Fruit fly (Drosophila melanogaster) whole organism, embryonic: Measurements from ENCODE around the gene UBL3.
A peak's percentile ranks its signal among the peaks of the same experiment; 100 is the strongest.

Experiments
- Adf1 ChIP-seq: fragments of 200-800 bp; sonication (Bioruptor generic); IDR thresholded peaks from 2 replicates; pipeline ENCODE4 v1.3.6; 2022; ENCODE audit warnings: missing biosample characterization, missing genetic modification characterization
- B-H1 ChIP-seq: fragments of 200-800 bp; sonication (Bioruptor generic); IDR thresholded peaks from 3 replicates; pipeline ENCODE4 v1.3.6; 2022; ENCODE audit warnings: missing biosample characterization, missing genetic modification characterization
- B-H2 ChIP-seq: fragments of 200-800 bp; sonication (Bioruptor generic); optimal IDR thresholded peaks from 2 replicates; lab custom pipeline; 2018; ENCODE audit warnings: missing biosample characterization, mild to moderate bottlenecking, missing genetic modification characterization
- CG10543 ChIP-seq: fragments of 200-800 bp; sonication (Bioruptor generic); optimal IDR thresholded peaks from 3 replicates; lab custom pipeline; 2017; ENCODE audit warnings: missing biosample characterization, mild to moderate bottlenecking, missing genetic modification characterization, moderate library complexity
- CG10565 ChIP-seq: fragments of 200-800 bp; sonication (Bioruptor generic); optimal IDR thresholded peaks from 3 replicates; lab custom pipeline; 2016; ENCODE audit warnings: missing biosample characterization, mild to moderate bottlenecking, missing genetic modification characterization
- CG10654 ChIP-seq: fragments of 200-800 bp; sonication (Bioruptor generic); optimal IDR thresholded peaks from 2 replicates; lab custom pipeline; 2016; ENCODE audit warnings: missing biosample characterization, missing genetic modification characterization
- CG13287 ChIP-seq: fragments of 200-800 bp; sonication (Bioruptor generic); IDR thresholded peaks from 2 replicates; pipeline ENCODE4 v1.3.6; 2022; ENCODE audit warnings: missing biosample characterization, missing genetic modification characterization; ENCODE audit not compliant: partially characterized antibody
- CG14710 ChIP-seq: fragments of 200-800 bp; sonication (Bioruptor generic); optimal IDR thresholded peaks from 3 replicates; lab custom pipeline; 2019; ENCODE audit warnings: missing biosample characterization, mild to moderate bottlenecking, missing genetic modification characterization, moderate library complexity
- CG14860 ChIP-seq: fragments of 200-800 bp; sonication (Bioruptor generic); IDR thresholded peaks from 3 replicates; pipeline ENCODE4 v1.3.6; 2022; ENCODE audit warnings: missing biosample characterization, missing genetic modification characterization; ENCODE audit not compliant: partially characterized antibody
- CG1603 ChIP-seq: fragments of 200-800 bp; sonication (Bioruptor generic); optimal IDR thresholded peaks from 2 replicates; lab custom pipeline; 2019; ENCODE audit warnings: missing biosample characterization, mild to moderate bottlenecking, missing genetic modification characterization, moderate library complexity
- CG16815 ChIP-seq: fragments of 200-800 bp; sonication (Bioruptor generic); optimal IDR thresholded peaks from 3 replicates; lab custom pipeline; 2017; ENCODE audit warnings: missing biosample characterization, mild to moderate bottlenecking, missing genetic modification characterization
- CG17186 ChIP-seq: fragments of 200-800 bp; sonication (Bioruptor generic); optimal IDR thresholded peaks from 3 replicates; lab custom pipeline; 2017; ENCODE audit warnings: missing biosample characterization, missing genetic modification reagents, missing genetic modification characterization
- CG2199 ChIP-seq: fragments of 200-800 bp; sonication (Bioruptor generic); IDR thresholded peaks from 3 replicates; pipeline ENCODE4 v1.3.6; 2022; ENCODE audit warnings: missing biosample characterization, missing genetic modification characterization
- CG34224 ChIP-seq: fragments of 200-800 bp; sonication (Bioruptor generic); IDR thresholded peaks from 3 replicates; pipeline ENCODE4 v1.3.6; 2022; ENCODE audit warnings: missing biosample characterization, missing genetic modification characterization; ENCODE audit not compliant: partially characterized antibody
- CG42726 ChIP-seq: fragments of 200-800 bp; sonication (Bioruptor generic); IDR thresholded peaks from 2 replicates; pipeline ENCODE4 v1.3.6; 2022; ENCODE audit warnings: missing biosample characterization, missing genetic modification characterization; ENCODE audit not compliant: partially characterized antibody
- CG4404 ChIP-seq: fragments of 200-800 bp; sonication (Bioruptor generic); IDR thresholded peaks from 2 replicates; pipeline ENCODE4 v1.3.6; 2022; ENCODE audit warnings: missing biosample characterization, missing genetic modification characterization
- CG6765 ChIP-seq: fragments of 200-800 bp; sonication (Bioruptor generic); optimal IDR thresholded peaks from 3 replicates; lab custom pipeline; 2017; ENCODE audit warnings: missing biosample characterization, mild to moderate bottlenecking, missing genetic modification characterization
- CG7357 ChIP-seq: fragments of 200-800 bp; sonication (Bioruptor generic); IDR thresholded peaks from 3 replicates; pipeline ENCODE4 v1.3.6; 2022; ENCODE audit warnings: missing biosample characterization, missing genetic modification characterization
- CG7963 ChIP-seq: fragments of 200-800 bp; sonication (Bioruptor generic); IDR thresholded peaks from 3 replicates; pipeline ENCODE4 v1.3.6; 2022; ENCODE audit warnings: missing biosample characterization, missing genetic modification characterization; ENCODE audit not compliant: partially characterized antibody
- D19A ChIP-seq: fragments of 200-800 bp; optimal IDR thresholded peaks from 3 replicates; lab custom pipeline; 2019; ENCODE audit warnings: missing biosample characterization, mild to moderate bottlenecking, missing genetic modification characterization, moderate library complexity
- Deaf1 ChIP-seq: fragments of 200-800 bp; optimal IDR thresholded peaks from 3 replicates; lab custom pipeline; 2019; ENCODE audit warnings: missing biosample characterization, mild to moderate bottlenecking, missing genetic modification characterization, moderate library complexity
- Doc3 ChIP-seq: fragments of 200-800 bp; sonication (Bioruptor generic); IDR thresholded peaks from 3 replicates; pipeline ENCODE4 v1.3.6; 2022; ENCODE audit warnings: missing biosample characterization, missing genetic modification characterization; ENCODE audit not compliant: partially characterized antibody
- Dref ChIP-seq: fragments of 200-800 bp; sonication (Bioruptor generic); IDR thresholded peaks from 2 replicates; pipeline ENCODE4 v1.3.6; 2022; ENCODE audit warnings: missing biosample characterization, missing genetic modification characterization
- HLH4C ChIP-seq: fragments of 200-800 bp; sonication (Bioruptor generic); IDR thresholded peaks from 3 replicates; pipeline ENCODE4 v1.3.6; 2022; ENCODE audit warnings: missing biosample characterization, missing genetic modification characterization; ENCODE audit not compliant: partially characterized antibody
- Hr39 ChIP-seq: fragments of >200 bp; optimal IDR thresholded peaks from 2 replicates; lab custom pipeline; 2017
- MESR4 ChIP-seq: fragments of 200-800 bp; sonication (Bioruptor generic); optimal IDR thresholded peaks from 2 replicates; lab custom pipeline; 2018; ENCODE audit warnings: missing biosample characterization, mild to moderate bottlenecking, missing genetic modification characterization, moderate library complexity
- Mad ChIP-seq: fragments of 200-800 bp; sonication (Bioruptor generic); optimal IDR thresholded peaks from 2 replicates; lab custom pipeline; 2016; ENCODE audit warnings: missing biosample characterization, missing genetic modification characterization
- Mrtf ChIP-seq: fragments of 200-800 bp; sonication (Bioruptor generic); IDR thresholded peaks from 3 replicates; pipeline ENCODE4 v1.3.6; 2022; ENCODE audit warnings: missing biosample characterization, missing genetic modification characterization
- Myb ChIP-seq: fragments of 200-800 bp; sonication (Bioruptor generic); optimal IDR thresholded peaks from 2 replicates; lab custom pipeline; 2016; ENCODE audit warnings: missing biosample characterization, missing genetic modification characterization
- Nf-YB ChIP-seq: fragments of 200-800 bp; sonication (Bioruptor generic); optimal IDR thresholded peaks from 3 replicates; lab custom pipeline; 2019; ENCODE audit warnings: missing biosample characterization, mild to moderate bottlenecking, missing genetic modification characterization, moderate library complexity
- Opbp ChIP-seq: fragments of 200-800 bp; sonication (Bioruptor generic); IDR thresholded peaks from 3 replicates; pipeline ENCODE4 v1.3.6; 2022; ENCODE audit warnings: missing biosample characterization, missing genetic modification characterization; ENCODE audit not compliant: partially characterized antibody
- Ssrp ChIP-seq: fragments of 200-800 bp; sonication (Bioruptor generic); optimal IDR thresholded peaks from 2 replicates; lab custom pipeline; 2018; ENCODE audit warnings: missing biosample characterization, mild to moderate bottlenecking, missing genetic modification characterization, moderate library complexity
- amos ChIP-seq: fragments of 200-800 bp; sonication (Bioruptor generic); IDR thresholded peaks from 2 replicates; pipeline ENCODE4 v1.3.6; 2022; ENCODE audit warnings: missing biosample characterization, missing genetic modification characterization; ENCODE audit not compliant: partially characterized antibody
- aop ChIP-seq: fragments of 200-800 bp; sonication (Bioruptor generic); IDR thresholded peaks from 2 replicates; pipeline ENCODE4 v1.3.6; 2022; ENCODE audit warnings: missing biosample characterization, missing genetic modification characterization
- ato ChIP-seq: fragments of 200-800 bp; sonication (Bioruptor generic); IDR thresholded peaks from 2 replicates; pipeline ENCODE4 v1.3.6; 2022; ENCODE audit warnings: missing biosample characterization, missing genetic modification characterization; ENCODE audit not compliant: partially characterized antibody
- en ChIP-seq: fragments of 200-800 bp; sonication (Bioruptor generic); optimal IDR thresholded peaks from 2 replicates; lab custom pipeline; 2016; ENCODE audit warnings: missing biosample characterization, missing genetic modification characterization
- gce ChIP-seq: fragments of 200-800 bp; sonication (Bioruptor generic); IDR thresholded peaks from 3 replicates; pipeline ENCODE4 v1.3.6; 2022; ENCODE audit warnings: missing biosample characterization, missing genetic modification characterization
- hbn ChIP-seq: fragments of 200-800 bp; sonication (Bioruptor generic); IDR thresholded peaks from 2 replicates; pipeline ENCODE4 v1.3.6; 2022; ENCODE audit warnings: missing biosample characterization, missing genetic modification characterization; ENCODE audit not compliant: partially characterized antibody
- kni ChIP-seq: fragments of 200-800 bp; sonication (Bioruptor generic); optimal IDR thresholded peaks from 3 replicates; lab custom pipeline; 2017; ENCODE audit warnings: mild to moderate bottlenecking, missing biosample characterization, missing genetic modification reagents, missing genetic modification characterization
- sd ChIP-seq: fragments of 200-800 bp; sonication (Bioruptor generic); optimal IDR thresholded peaks from 3 replicates; lab custom pipeline; 2018; ENCODE audit warnings: missing biosample characterization, mild to moderate bottlenecking, missing genetic modification characterization, moderate library complexity
- seq ChIP-seq: fragments of 200-800 bp; sonication (Bioruptor generic); IDR thresholded peaks from 2 replicates; pipeline ENCODE4 v1.3.6; 2022; ENCODE audit warnings: missing biosample characterization, missing genetic modification characterization
- sim ChIP-seq: fragments of 200-800 bp; sonication (Bioruptor generic); IDR thresholded peaks from 2 replicates; pipeline ENCODE4 v1.3.6; 2022; ENCODE audit warnings: missing biosample characterization, missing genetic modification characterization
- sqz ChIP-seq: fragments of 200-800 bp; sonication (Bioruptor generic); optimal IDR thresholded peaks from 3 replicates; lab custom pipeline; 2018; ENCODE audit warnings: missing biosample characterization, mild to moderate bottlenecking, missing genetic modification characterization
- sr ChIP-seq: fragments of 200-800 bp; sonication (Bioruptor generic); IDR thresholded peaks from 3 replicates; pipeline ENCODE4 v1.3.6; 2022; ENCODE audit warnings: missing biosample characterization, missing genetic modification characterization
- stc ChIP-seq: fragments of 200-800 bp; sonication (Bioruptor generic); IDR thresholded peaks from 2 replicates; pipeline ENCODE4 v1.3.6; 2022; ENCODE audit warnings: missing biosample characterization, missing genetic modification characterization
- tx ChIP-seq: fragments of 200-800 bp; sonication (Bioruptor generic); optimal IDR thresholded peaks from 2 replicates; lab custom pipeline; 2016; ENCODE audit warnings: missing biosample characterization, missing genetic modification characterization
- unpg ChIP-seq: fragments of 200-800 bp; sonication (Bioruptor generic); optimal IDR thresholded peaks from 3 replicates; lab custom pipeline; 2018; ENCODE audit warnings: missing biosample characterization, mild to moderate bottlenecking, missing genetic modification characterization, moderate library complexity
- vvl ChIP-seq: fragments of 200-800 bp; sonication (Bioruptor generic); IDR thresholded peaks from 2 replicates; pipeline ENCODE4 v1.3.6; 2022; ENCODE audit warnings: missing biosample characterization, missing genetic modification characterization
- zf30C ChIP-seq: fragments of 200-800 bp; sonication (Bioruptor generic); optimal IDR thresholded peaks from 3 replicates; lab custom pipeline; 2018; ENCODE audit warnings: missing biosample characterization, mild to moderate bottlenecking, missing genetic modification characterization

Gene UBL3

dm6 chrX:15857601-15858284 is 4.8 kb upstream of the UBL3 start, which contains the start of the genes CG46440 and Myb:
Gene CG46440, minus strand, starts transcription at chrX:15857823.
Gene Myb, minus strand, starts transcription at chrX:15857823.
- TF ChIP-seq CG14710, result peak; percentile 24
- TF ChIP-seq CG17186, result no peak
- TF ChIP-seq sqz (GFP tag; lab: Kevin White, UChicago), result no peak
- no peak for TF ChIP-seq Nf-YB (GFP tag; lab: Kevin White, UChicago)
- no peak for TF ChIP-seq Mrtf (GFP tag; lab: Robert Waterston, UW)
- no peak for TF ChIP-seq tx (GFP tag; lab: Kevin White, UChicago)
- peak; percentile 84 for TF ChIP-seq HLH4C (GFP tag; lab: Robert Waterston, UW)
- TF ChIP-seq CG10543 (GFP tag; lab: Kevin White, UChicago), result no peak
- TF ChIP-seq vvl (GFP tag; lab: Robert Waterston, UW), result peak; percentile 37; the same call in 1 of the 2 replicates
- TF ChIP-seq Opbp, result peak; percentile 91
- peak; percentile 71 for TF ChIP-seq CG34224
- no peak for TF ChIP-seq Mad
- no peak for TF ChIP-seq gce (GFP tag; lab: Robert Waterston, UW)
- TF ChIP-seq CG16815 (GFP tag; lab: Kevin White, UChicago), result no peak
- TF ChIP-seq CG13287 (GFP tag; lab: Robert Waterston, UW), result peak; percentile 79
- TF ChIP-seq stc (GFP tag; lab: Robert Waterston, UW), result no peak
- TF ChIP-seq B-H2 (GFP tag; lab: Kevin White, UChicago), result no peak
- no peak for TF ChIP-seq Ssrp (tag; lab: Kevin White, UChicago)
- peak; percentile 54 for TF ChIP-seq D19A
- peak; percentile 82 for TF ChIP-seq MESR4 (GFP tag; lab: Kevin White, UChicago)
- TF ChIP-seq Hr39 (lab: Kevin White, UChicago), result no peak
- no peak for TF ChIP-seq CG10565 (GFP tag; lab: Kevin White, UChicago)
- TF ChIP-seq kni (GFP tag; lab: Kevin White, UChicago), result peak; percentile 14
- no peak for TF ChIP-seq CG4404 (GFP tag; lab: Robert Waterston, UW)
- peak; percentile 60 for TF ChIP-seq zf30C (GFP tag; lab: Kevin White, UChicago)
- TF ChIP-seq CG7963 (GFP tag; lab: Robert Waterston, UW), result peak; percentile 86
- no peak for TF ChIP-seq en (GFP tag; lab: Kevin White, UChicago)
- no peak for TF ChIP-seq CG10654 (GFP tag; lab: Kevin White, UChicago)
- peak; percentile 74 for TF ChIP-seq CG14860 (GFP tag; lab: Robert Waterston, UW)
- no peak for TF ChIP-seq aop (GFP tag; lab: Robert Waterston, UW)
- no peak for TF ChIP-seq sr (GFP tag; lab: Robert Waterston, UW)
- TF ChIP-seq CG1603 (tag; lab: Kevin White, UChicago), result peak; percentile 67
- TF ChIP-seq CG2199 (GFP tag; lab: Robert Waterston, UW), result no peak
- TF ChIP-seq Doc3 (GFP tag; lab: Robert Waterston, UW), result peak; percentile 59; the same call in 1 of the 3 replicates
- TF ChIP-seq Dref (GFP tag; lab: Robert Waterston, UW), result peak; percentile 88
- no peak for TF ChIP-seq CG6765 (GFP tag; lab: Kevin White, UChicago)
- TF ChIP-seq Deaf1 (tag; lab: Kevin White, UChicago), result no peak
- no peak for TF ChIP-seq seq (GFP tag; lab: Robert Waterston, UW)
- TF ChIP-seq Myb, result peak; percentile 73
- TF ChIP-seq sd (tag; lab: Kevin White, UChicago), result peak; percentile 53
- no peak for TF ChIP-seq sim (GFP tag; lab: Robert Waterston, UW)
- peak; percentile 75; the same call in 1 of the 2 replicates for TF ChIP-seq CG42726 (GFP tag; lab: Robert Waterston, UW)
- TF ChIP-seq amos (GFP tag; lab: Robert Waterston, UW), result peak; percentile 92; the same call in 1 of the 2 replicates
- TF ChIP-seq unpg (GFP tag; lab: Kevin White, UChicago), result peak; percentile 1
- TF ChIP-seq B-H1 (GFP tag; lab: Robert Waterston, UW), result no peak
- no peak for TF ChIP-seq Adf1
- TF ChIP-seq ato (GFP tag; lab: Robert Waterston, UW), result peak; percentile 83
- TF ChIP-seq CG7357, result peak; percentile 92
- peak; percentile 56 for TF ChIP-seq hbn (GFP tag; lab: Robert Waterston, UW)
